Worm (Caenorhabditis elegans): ENCODE data around the gene jip-1.

DNA sequence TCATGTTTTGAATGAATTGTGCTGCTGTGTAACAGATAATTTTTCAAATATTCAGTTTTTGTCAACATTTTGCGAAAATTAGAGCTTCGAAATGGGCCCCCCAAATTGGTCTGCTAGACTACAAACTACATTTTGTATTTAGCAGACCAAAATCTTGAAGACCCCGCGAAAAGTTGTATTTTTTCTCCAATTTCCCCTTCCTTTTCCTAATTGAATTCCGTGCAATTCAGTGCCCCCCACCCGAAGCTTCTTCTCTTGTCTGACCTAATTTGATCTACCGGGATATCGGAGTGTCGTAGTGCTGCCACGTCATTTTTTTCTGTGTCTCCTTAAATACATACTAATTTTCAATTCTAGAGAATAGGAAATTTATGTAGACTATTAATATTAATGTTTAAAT is 2.8 kb upstream of the jip-1 start:
- no peak for TF ChIP-seq him-1 (tag; optimal IDR thresholded peaks at IDR 0.05)
- no peak for TF ChIP-seq dao-5 (tag; optimal IDR thresholded peaks at IDR 0.05)
